Fruit fly (Drosophila melanogaster) whole organism, pupa: Measurements from ENCODE around the gene CG11699.
A peak's percentile ranks its signal among the peaks of the same experiment; 100 is the strongest.

ENCODE experiments used
- CG12605 ChIP-seq: fragments of 200-800 bp; sonication (Bioruptor generic); IDR thresholded peaks from 2 replicates; pipeline ENCODE4 v1.3.6; 2022; ENCODE audit warnings: missing biosample characterization, missing genetic modification characterization
- CG13204 ChIP-seq: fragments of 200-800 bp; sonication (Bioruptor generic); optimal IDR thresholded peaks from 2 replicates; lab custom pipeline; 2018; ENCODE audit warnings: missing biosample characterization, mild to moderate bottlenecking, missing genetic modification characterization, moderate library complexity
- CG15710 ChIP-seq: fragments of 200-800 bp; sonication (Bioruptor generic); optimal IDR thresholded peaks from 2 replicates; lab custom pipeline; 2018; ENCODE audit warnings: missing biosample characterization, mild to moderate bottlenecking, missing genetic modification characterization, moderate library complexity
- CG17806 ChIP-seq: fragments of 200-800 bp; sonication (Bioruptor generic); optimal IDR thresholded peaks from 2 replicates; lab custom pipeline; 2018; ENCODE audit warnings: missing biosample characterization, mild to moderate bottlenecking, missing genetic modification characterization, moderate library complexity
- CG32121 ChIP-seq: fragments of 200-800 bp; sonication (Bioruptor generic); IDR thresholded peaks from 2 replicates; pipeline ENCODE4 v1.3.6; 2022; ENCODE audit warnings: missing biosample characterization, missing genetic modification characterization
- CG4496 ChIP-seq: fragments of 200-800 bp; sonication (Bioruptor generic); IDR thresholded peaks from 3 replicates; pipeline ENCODE4 v1.3.6; 2022; ENCODE audit warnings: missing biosample characterization, missing genetic modification characterization
- CG8301 ChIP-seq: fragments of 200-800 bp; sonication (Bioruptor generic); optimal IDR thresholded peaks from 2 replicates; lab custom pipeline; 2018; ENCODE audit warnings: missing biosample characterization, mild to moderate bottlenecking, missing genetic modification characterization
- CG9948 ChIP-seq: fragments of 200-800 bp; sonication (Bioruptor generic); optimal IDR thresholded peaks from 2 replicates; lab custom pipeline; 2018; ENCODE audit warnings: missing biosample characterization, mild to moderate bottlenecking, missing genetic modification characterization, moderate library complexity
- EcR ChIP-seq: fragments of 200-800 bp; sonication (Bioruptor generic); optimal IDR thresholded peaks from 3 replicates; lab custom pipeline; 2019; ENCODE audit warnings: missing biosample characterization, missing genetic modification characterization, mild to moderate bottlenecking, moderate library complexity, missing genetic modification reagents
- Pif1B ChIP-seq: fragments of 200-800 bp; sonication (Bioruptor generic); optimal IDR thresholded peaks from 3 replicates; lab custom pipeline; 2016; ENCODE audit warnings: missing biosample characterization, missing genetic modification characterization
- Snoo ChIP-seq: fragments of 200-800 bp; sonication (Bioruptor generic); optimal IDR thresholded peaks from 3 replicates; lab custom pipeline; 2017; ENCODE audit warnings: missing biosample characterization, mild to moderate bottlenecking, missing genetic modification characterization, inconsistent platforms
- fd96Ca ChIP-seq: fragments of 200-800 bp; sonication (Bioruptor generic); IDR thresholded peaks from 3 replicates; pipeline ENCODE4 v1.3.6; 2022; ENCODE audit warnings: missing biosample characterization, missing genetic modification characterization
- gl ChIP-seq: fragments of 200-800 bp; sonication (Bioruptor generic); optimal IDR thresholded peaks from 2 replicates; lab custom pipeline; 2018; ENCODE audit warnings: missing biosample characterization, mild to moderate bottlenecking, missing genetic modification characterization
- rn ChIP-seq: fragments of 200-800 bp; sonication (Bioruptor generic); IDR thresholded peaks from 2 replicates; pipeline ENCODE4 v1.3.6; 2022; ENCODE audit warnings: missing biosample characterization, missing genetic modification characterization

- TF ChIP-seq EcR (GFP tag; lab: Kevin White, UChicago), result no peak
- TF ChIP-seq CG15710 (tag; lab: Kevin White, UChicago), result no peak
- TF ChIP-seq CG12605 (GFP tag; lab: Robert Waterston, UW), result peak; percentile 12; the same call in 1 of the 2 replicates
- no peak for TF ChIP-seq CG9948 (tag; lab: Kevin White, UChicago)
- no peak for TF ChIP-seq CG17806 (tag; lab: Kevin White, UChicago)
- TF ChIP-seq fd96Ca (GFP tag; lab: Robert Waterston, UW), result no peak
- TF ChIP-seq CG8301 (tag; lab: Kevin White, UChicago), result peak; percentile 15
- TF ChIP-seq Snoo (tag; lab: Kevin White, UChicago), result peak; percentile 14
- TF ChIP-seq gl (tag; lab: Kevin White, UChicago), result no peak
- no peak for TF ChIP-seq CG13204
- TF ChIP-seq rn, result no peak
- no peak; the same call in 2 of the 3 replicates for TF ChIP-seq CG4496 (GFP tag; lab: Robert Waterston, UW)
- TF ChIP-seq CG32121 (GFP tag; lab: Robert Waterston, UW), result no peak
- no peak for TF ChIP-seq Pif1B (GFP tag; lab: Kevin White, UChicago)
Observed at dm6 chrX:11555070-11555469, 15.4 kb upstream of the CG11699 start.
